Worm (Caenorhabditis elegans) whole organism, dauer: ENCODE measurements around the gene H04M03.11.

Experiments
- unc-62 ChIP-seq: sonication (generic microtip); optimal IDR thresholded peaks from 2 replicates; lab custom pipeline; 2017; ENCODE audit warnings: missing biosample characterization, missing genetic modification reagents, missing genetic modification characterization

The H04M03.11 gene

DNA sequence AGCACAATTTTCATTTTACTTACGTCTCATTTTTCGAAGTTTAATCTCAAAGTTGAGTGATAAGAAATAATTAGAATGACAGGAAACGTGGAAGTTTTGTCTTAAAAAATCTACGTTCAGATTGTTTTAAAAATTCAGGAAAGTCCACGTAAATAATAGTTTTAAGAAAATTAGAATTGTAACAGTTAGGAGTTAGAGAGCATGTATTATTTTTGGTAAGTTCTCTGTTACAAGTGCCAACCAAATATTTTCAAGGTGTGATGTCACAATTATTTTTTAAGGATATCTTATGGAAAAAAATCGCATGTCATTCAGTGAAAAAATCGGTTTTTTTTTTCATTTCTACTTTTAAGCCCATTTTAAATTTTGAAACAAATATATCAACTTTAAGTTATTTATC, at the start of gene H04M03.11:
TSS of gene H04M03.11 (minus strand) at position 101 of the 400 bp plus-strand sequence.
- no peak for TF ChIP-seq unc-62

- no peak for TF ChIP-seq unc-62
These were observed 49.6 kb upstream of the H04M03.11 start, which contains the start of gene H32C10.1 for ce11 chrIV:5934046-5934445. H32C10.1 (plus strand) TSS chrIV:5934346.

DNA sequence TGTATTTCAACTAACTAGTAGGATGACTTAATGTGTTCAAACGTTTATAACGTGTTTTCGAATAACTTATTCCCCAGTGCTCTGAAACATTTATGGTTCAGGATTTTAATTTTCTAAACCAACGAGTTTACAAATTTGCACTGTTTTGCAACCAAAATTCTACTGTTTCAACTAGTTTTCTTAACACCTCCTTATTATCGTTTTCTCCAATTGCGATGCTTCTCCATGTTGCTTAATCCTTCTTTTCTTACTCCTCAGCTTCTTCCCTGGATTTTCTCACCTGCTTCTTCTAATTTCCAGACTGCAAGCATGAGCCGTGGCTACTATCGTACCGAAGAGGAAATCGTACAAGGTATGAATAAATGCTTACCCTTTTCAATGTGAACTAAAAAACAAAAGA, 45.9 kb upstream of the H04M03.11 start, which contains the start of gene lin-33:
TSS of gene lin-33 (plus strand) at position 301 of the 400 bp plus-strand sequence.
- no peak for TF ChIP-seq unc-62

DNA sequence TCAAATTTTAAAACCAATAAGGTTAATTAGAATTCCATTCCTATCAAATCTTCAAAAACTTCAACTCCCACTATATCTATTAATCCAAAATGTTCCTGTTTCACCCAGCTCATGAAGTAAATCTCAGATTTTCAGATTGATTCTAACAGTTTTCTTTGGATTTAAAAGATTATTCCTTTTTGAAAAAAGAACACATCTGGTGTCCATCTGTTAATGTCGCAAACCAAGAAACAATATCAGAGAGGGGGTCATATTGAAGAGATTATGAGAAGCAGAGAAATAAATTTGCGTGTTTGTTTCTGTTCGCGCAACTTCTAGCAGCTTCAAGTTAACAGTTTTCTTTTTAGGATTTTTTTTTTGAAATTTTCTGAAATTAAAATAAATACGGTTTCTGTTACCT, 44.6 kb upstream of the H04M03.11 start:
- no peak for TF ChIP-seq unc-62

ce11 chrIV:5927805-5928204, 43.4 kb upstream of the H04M03.11 start:
- no peak for TF ChIP-seq unc-62

DNA sequence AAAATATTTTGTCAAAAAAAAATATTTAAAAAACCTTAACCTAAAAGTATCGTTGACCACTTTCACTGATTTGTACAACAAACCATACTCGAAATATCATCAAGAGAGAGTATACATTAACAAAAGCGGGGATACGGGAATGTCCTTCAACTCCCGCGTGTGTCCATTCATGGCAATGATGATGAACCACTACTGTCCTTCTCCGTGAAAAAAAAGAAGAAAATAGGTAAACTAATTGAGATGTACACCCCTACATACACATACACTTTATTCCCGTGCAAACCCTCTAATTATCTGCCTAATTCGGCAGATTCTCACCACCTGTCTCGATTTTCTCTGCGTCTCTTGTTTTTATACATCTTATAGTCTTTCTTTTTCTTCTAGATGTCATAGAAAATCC, 42.2 kb upstream of the H04M03.11 start:
- TF ChIP-seq unc-62, result no peak

ce11 chrIV:5924241-5924640, 39.8 kb upstream of the H04M03.11 start:
- no peak for TF ChIP-seq unc-62

DNA sequence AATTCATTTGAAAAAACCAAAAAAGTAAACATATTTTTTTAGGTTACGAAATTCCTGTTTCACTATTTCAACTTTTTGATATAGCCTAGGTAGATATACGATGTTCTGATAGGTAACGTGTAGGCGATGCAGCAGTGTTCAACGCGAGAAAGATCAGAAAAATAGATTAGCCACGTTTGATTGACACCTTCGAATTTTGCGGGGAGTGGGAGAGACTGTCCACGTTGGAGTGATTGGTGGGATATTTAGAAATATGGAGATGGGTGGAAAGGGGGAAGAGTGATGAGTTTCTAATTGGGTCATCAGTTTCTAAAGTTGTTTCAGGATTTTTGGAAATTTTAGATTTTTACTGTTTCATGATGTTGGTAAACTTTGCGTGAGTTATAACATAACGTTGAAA, 38.7 kb upstream of the H04M03.11 start:
- TF ChIP-seq unc-62, result no peak

DNA sequence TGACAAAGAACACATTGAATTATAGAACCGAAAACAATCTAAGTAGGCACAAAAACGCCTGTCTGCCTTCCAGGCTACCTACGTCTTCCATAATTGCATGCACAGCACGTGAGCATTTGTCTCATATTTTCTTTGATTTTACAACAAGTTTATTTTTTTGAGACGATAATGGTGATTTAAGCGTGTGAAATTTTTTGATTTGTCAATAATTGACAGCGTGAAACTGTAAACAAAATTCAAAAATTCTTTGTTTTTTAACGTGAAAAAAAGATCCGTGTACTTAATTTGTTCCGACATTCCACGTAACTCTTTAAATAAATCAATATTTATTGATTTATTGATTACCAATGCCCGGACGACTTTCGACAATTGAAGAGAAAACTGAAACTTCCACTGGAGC, 32.6 kb upstream of the H04M03.11 start, which contains the start of gene dhhc-13:
TSS of gene dhhc-13 (plus strand) at position 301 of the 400 bp plus-strand sequence.
- TF ChIP-seq unc-62, result no peak

DNA sequence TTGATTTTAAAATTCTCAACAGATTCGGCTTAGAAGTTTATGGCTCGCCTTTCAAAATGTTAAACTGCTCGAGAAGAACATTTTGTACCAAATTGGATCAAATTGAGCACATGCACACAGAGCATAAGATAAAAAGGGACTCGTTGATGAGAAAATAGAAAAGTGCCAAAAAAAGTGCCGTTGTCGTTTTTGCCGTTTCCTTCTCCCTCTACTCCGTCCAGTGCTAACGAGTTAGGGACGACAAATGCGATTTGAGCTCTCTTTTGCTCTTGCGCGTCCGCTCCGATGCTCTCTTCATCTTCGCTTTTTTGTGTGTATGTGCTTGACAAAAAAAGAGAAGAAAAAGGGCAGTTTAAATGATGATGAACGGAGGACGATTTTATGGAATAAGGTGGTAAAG, 30.8 kb upstream of the H04M03.11 start:
- TF ChIP-seq unc-62, result no peak

DNA sequence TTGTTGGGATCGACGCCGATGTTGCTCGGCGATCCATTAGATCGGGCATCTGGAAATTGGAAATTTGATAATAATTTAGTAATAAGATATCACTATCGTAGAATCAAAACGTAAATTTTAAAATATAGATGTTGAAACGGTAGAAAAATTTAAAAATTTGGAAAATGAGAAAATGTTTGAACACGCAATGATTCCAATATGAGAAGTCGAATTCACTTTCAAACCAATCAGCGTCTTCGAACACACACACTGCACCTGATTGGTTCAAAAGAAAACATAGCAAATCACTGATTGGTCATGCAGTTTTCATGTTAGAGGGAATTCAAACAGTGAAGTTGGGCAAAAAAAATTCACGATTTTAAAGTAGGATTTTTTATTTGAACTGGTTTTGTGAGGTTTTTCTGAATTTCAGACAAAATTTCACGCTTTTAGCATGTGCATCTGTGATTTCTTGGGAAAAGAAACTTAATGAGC, 18.9 kb upstream of the H04M03.11 start, which contains the start of gene H04M03.12:
TSS of gene H04M03.12 (minus strand) at position 51 of the 474 bp plus-strand sequence.
- TF ChIP-seq unc-62, result no peak

ce11 chrIV:5902730-5903129, 18.3 kb upstream of the H04M03.11 start:
- TF ChIP-seq unc-62, result no peak

ce11 chrIV:5896341-5896740, 11.9 kb upstream of the H04M03.11 start, which contains the start of gene pck-3:
pck-3 (plus strand) TSS chrIV:5896641.
- no peak for TF ChIP-seq unc-62

ce11 chrIV:5895190-5895589, 10.8 kb upstream of the H04M03.11 start, which contains the start of gene nspb-6:
nspb-6 (plus strand) TSS chrIV:5895490.
- TF ChIP-seq unc-62, result no peak

DNA sequence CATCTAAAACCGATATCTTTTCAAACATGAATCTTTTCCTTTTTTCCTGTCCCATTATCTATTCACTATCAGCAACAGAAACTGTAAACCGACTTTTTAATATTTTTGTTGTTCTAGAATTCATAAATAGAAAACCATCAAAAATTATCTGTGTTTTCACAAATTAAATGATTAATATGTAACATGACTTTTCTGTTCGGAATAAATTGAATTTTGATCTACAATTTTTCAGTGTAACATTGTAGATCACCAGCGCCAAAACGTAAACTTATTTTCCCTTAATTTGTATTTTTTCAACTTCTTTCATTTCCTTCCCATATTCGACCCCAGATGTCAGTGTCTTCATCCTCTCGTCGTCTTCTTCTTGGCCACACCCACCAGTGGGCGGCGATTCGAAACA, 6.9 kb upstream of the H04M03.11 start, which contains the start of gene H04M03.3:
TSS of gene H04M03.3 (plus strand) at position 301 of the 400 bp plus-strand sequence.
- TF ChIP-seq unc-62, result no peak

- no peak for TF ChIP-seq unc-62
These were observed 2.2 kb upstream of the H04M03.11 start for ce11 chrIV:5886605-5887004.

DNA sequence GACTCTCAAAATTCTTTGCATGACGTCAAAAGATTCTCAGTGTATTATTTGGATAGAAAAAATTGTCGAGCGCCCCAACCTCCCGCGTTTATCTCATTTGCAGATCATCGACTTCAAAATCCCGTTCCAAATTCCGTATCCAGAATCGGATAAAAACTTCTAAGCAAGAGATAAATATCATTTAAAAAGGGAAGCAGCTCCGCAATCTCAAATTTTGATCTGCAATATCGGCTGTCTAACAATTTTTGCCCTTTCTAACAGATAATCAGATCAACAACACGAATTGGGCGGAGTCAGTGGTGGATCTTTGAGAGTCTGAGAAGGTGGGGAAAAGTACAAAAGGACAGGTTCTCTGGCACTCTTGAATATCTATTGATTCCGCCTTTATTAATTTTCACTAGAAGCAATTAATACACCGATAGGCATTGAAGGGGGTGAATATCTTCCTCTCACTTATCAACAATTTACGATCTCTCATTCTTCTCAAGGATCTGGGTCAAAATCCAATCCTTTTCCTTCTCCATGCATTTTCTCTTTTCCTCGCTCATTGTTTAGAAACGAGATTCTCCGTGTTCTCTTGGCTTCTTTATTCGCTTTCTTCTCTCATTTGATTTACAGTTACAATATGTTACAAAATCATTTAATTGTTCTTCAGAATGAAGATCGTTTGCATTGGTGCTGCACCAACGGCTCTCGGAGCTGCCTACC, 934 bp upstream of the H04M03.11 start, which contains the start of gene glf-1:
TSS of gene glf-1 (plus strand) at position 656 of the 708 bp plus-strand sequence.
- no peak for TF ChIP-seq unc-62

ce11 chrIV:5879853-5880252, 4.5 kb downstream of the H04M03.11 start, which contains the start of gene srv-22:
srv-22 (minus strand) TSS chrIV:5879953.
- no peak for TF ChIP-seq unc-62
